Worm (Caenorhabditis elegans): ENCODE measurements around the gene din-1.
A peak's percentile ranks its signal among the peaks of the same experiment; 100 is the strongest.

din-1 gene

ce11 chrII:11622605-11623004, 10.8 kb downstream of the din-1 start:
- TF ChIP-seq pbrm-1 (GFP tag; IDR thresholded peaks at IDR 0.05) = 0 out of 2 replicates have a peak, but pooled peaks have one; percentile 15
- 0 out of 2 replicates have a peak, but pooled peaks have one; percentile 18 for TF ChIP-seq K11D2.4 (GFP tag; IDR thresholded peaks at IDR 0.05)
- no peak for TF ChIP-seq Y95B8A.8 (GFP tag; IDR thresholded peaks at IDR 0.05)

DNA sequence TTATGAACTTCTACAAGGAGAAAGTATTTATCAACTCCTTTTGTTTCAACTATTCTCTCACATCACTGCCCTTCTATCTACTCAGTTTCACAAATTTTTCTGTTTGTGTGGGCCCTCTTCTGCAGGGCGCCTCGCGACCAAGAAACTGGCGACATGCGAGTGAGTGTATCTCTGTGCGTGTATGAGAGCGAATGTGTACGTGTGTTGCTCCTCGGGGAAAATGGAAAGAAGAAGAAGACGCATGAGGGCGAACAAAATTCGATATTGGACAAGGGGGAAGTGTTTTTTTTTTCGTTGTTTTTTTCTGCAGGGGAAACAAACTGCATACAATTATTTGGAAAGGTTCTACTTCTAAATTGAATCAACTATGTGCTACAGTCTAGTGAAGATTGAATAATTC, 11.8 kb downstream of the din-1 start:
- TF ChIP-seq madf-3 (GFP tag; IDR thresholded peaks at IDR 0.05) = 0 out of 2 replicates have a peak, but pooled peaks have one; percentile 40
- no peak for TF ChIP-seq ceh-91 (GFP tag; IDR thresholded peaks at IDR 0.05)
- no peak for TF ChIP-seq bed-1 (GFP tag; IDR thresholded peaks at IDR 0.05)
- no peak for TF ChIP-seq gei-17 (GFP tag; optimal IDR thresholded peaks at IDR 0.05)
- no peak for TF ChIP-seq T26A5.8 (tag; optimal IDR thresholded peaks at IDR 0.05)
- no peak for TF ChIP-seq lin-54 (GFP tag; optimal IDR thresholded peaks at IDR 0.05)
- no peak for TF ChIP-seq Y56A3A.18 (GFP tag; IDR thresholded peaks at IDR 0.05)
- no peak for TF ChIP-seq Y53G8AR.9 (GFP tag; conservative IDR thresholded peaks at IDR 0.05)
- TF ChIP-seq egrh-3 (GFP tag; IDR thresholded peaks at IDR 0.05) = no peak
- 0 out of 2 replicates have a peak, but pooled peaks have one; percentile 6 for TF ChIP-seq zfh-2 (GFP tag; conservative IDR thresholded peaks at IDR 0.05)
- 0 out of 2 replicates have a peak, but pooled peaks have one; percentile 13 for TF ChIP-seq hmg-1.2 (GFP tag; IDR thresholded peaks at IDR 0.05)

ce11 chrII:11620630-11621246, 12.7 kb downstream of the din-1 start:
- TF ChIP-seq D2030.7 (GFP tag; IDR thresholded peaks at IDR 0.05) = no peak
- 0 out of 2 replicates have a peak, but pooled peaks have one; percentile 43 for TF ChIP-seq let-526 (GFP tag; IDR thresholded peaks at IDR 0.05)
- no peak for TF ChIP-seq let-607 (tag; optimal IDR thresholded peaks at IDR 0.05)

DNA sequence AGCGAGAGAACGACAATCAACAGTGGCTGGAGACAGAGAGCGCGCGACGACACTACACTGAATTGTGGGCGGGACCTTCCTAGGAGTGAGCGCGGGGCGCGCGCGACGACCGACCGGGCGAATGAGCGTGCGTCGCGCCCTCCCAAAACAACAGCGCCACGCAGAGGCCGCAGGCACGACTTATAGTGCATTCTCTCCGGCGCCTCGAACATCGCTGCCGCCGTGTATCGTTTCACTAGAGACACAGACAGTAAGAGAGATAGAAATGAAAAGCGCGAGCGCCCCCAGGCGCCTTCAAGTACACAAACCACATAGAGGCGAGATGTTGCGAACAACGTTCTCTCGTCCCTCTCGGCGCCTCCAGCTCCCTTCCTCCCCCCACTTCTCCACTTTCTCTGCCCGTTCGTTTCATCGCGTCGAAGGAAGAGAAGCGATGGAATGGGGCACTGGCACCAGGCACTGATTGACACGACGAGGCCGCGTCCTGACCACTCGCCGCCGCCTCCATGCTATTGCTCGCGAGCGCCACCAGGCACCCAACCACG, 13.4 kb downstream of the din-1 start:
- TF ChIP-seq nhr-120 (GFP tag; IDR thresholded peaks at IDR 0.05) (no peak), lin-35 (GFP tag; optimal IDR thresholded peaks at IDR 0.05) (peak in 1 of 3 experiments; percentile 36), lir-1 (GFP tag; conservative IDR thresholded peaks at IDR 0.05) (no peak), ceh-40 (GFP tag; IDR thresholded peaks at IDR 0.05) (no peak), lag-1 (GFP tag; IDR thresholded peaks at IDR 0.05) (no peak), madf-8 (GFP tag; conservative IDR thresholded peaks at IDR 0.05) (no peak), snpc-3.4 (tag; optimal IDR thresholded peaks at IDR 0.05) (no peak), zim-3 (tag; optimal IDR thresholded peaks at IDR 0.05) (no peak), lin-54 (GFP tag; optimal IDR thresholded peaks at IDR 0.05) (peak; percentile 49), him-1 (tag; optimal IDR thresholded peaks at IDR 0.05) (no peak), dpff-1 (tag; optimal IDR thresholded peaks at IDR 0.05) (no peak), unc-62 (GFP tag; optimal IDR thresholded peaks at IDR 0.05) (no peak), ztf-3 (GFP tag; optimal IDR thresholded peaks at IDR 0.05) (no peak), ceh-100 (GFP tag; IDR thresholded peaks at IDR 0.05) (no peak; the same call in 1 of the 2 replicates), rec-8 (tag; optimal IDR thresholded peaks at IDR 0.05) (no peak), somi-1 (GFP tag; optimal IDR thresholded peaks at IDR 0.05) (peak; percentile 77), unc-130 (GFP tag; optimal IDR thresholded peaks at IDR 0.05) (no peak), rpc-1 (optimal IDR thresholded peaks at IDR 0.05) (no peak), rpc-1 (tag; optimal IDR thresholded peaks at IDR 0.05) (no peak), Y56A3A.18 (GFP tag; IDR thresholded peaks at IDR 0.05) (no peak), rcor-1 (GFP tag; IDR thresholded peaks at IDR 0.05) (no peak), Y67H2A.10 (GFP tag; conservative IDR thresholded peaks at IDR 0.05) (no peak), hlh-26 (GFP tag; conservative IDR thresholded peaks at IDR 0.05) (no peak), D2030.7 (GFP tag; IDR thresholded peaks at IDR 0.05) (no peak), egl-18 (GFP tag; IDR thresholded peaks at IDR 0.05) (peak; percentile 80), ZK185.1 (tag; optimal IDR thresholded peaks at IDR 0.05; ENCODE audit: poor library complexity, severe bottlenecking) (peak; percentile 66), F57C9.4 (tag; optimal IDR thresholded peaks at IDR 0.05) (no peak), lsy-27 (tag; optimal IDR thresholded peaks at IDR 0.05; ENCODE audit: borderline replicate concordance, insufficient read depth) (no peak)
